Fruit fly (Drosophila melanogaster) S2 (cell line): ENCODE results near the gene Cka.

ENCODE experiments used
- CG8478 ChIP-seq: fragments of >200 bp; optimal IDR thresholded peaks from 2 replicates; lab custom pipeline; 2018
- CTCF ChIP-seq, 2 experiments: fragments of >200 bp; optimal IDR thresholded peaks; 2 replicates each; lab custom pipeline; 2018

The Cka gene

DNA sequence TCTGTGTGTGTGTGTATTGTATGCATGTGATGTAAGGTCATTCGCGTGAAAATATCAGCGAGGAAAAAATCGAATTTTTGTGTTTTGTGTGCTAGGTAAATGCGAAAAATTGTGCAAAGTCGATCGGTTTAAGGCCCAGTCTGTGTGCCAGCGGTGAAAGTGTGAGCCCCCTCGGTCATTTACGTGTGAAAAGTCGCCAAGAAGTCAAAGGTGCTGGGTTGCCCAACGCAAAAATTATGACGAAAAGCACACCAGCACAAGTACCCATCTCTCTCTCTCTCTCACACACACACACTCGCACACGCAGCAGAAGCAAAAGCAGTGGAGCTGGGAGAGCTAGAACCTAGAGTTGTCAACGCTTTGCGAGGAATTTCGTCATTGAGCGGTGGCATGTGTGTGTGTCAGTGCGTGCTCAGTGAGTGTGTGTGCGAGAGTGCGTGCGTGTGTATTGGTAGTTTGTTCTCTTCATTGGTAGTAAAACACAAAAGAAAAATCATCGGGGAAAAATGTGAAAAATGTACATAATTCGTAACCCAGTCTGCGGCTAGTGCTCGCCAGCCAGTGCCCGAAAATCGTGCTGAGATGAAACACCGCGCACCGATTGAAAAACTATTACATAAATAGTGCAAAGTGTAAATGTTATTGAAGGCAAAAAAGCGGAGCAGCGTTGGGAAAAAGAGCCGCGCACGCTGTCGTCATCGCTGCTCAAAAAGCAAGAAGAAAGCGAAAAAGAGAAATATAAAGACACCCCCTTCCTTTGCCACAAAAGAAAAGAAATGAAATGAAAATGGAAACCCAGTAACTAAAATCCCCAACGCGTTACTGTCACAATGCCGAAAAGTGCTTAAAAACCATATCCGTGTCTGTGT lies 53.1 kb downstream of the Cka start:
- no peak for TF ChIP-seq CG8478 (lab: Kevin White, UChicago)
- no peak for TF ChIP-seq CTCF (optimal IDR thresholded peaks at IDR 0.05; lab: Kevin White, UChicago)

DNA sequence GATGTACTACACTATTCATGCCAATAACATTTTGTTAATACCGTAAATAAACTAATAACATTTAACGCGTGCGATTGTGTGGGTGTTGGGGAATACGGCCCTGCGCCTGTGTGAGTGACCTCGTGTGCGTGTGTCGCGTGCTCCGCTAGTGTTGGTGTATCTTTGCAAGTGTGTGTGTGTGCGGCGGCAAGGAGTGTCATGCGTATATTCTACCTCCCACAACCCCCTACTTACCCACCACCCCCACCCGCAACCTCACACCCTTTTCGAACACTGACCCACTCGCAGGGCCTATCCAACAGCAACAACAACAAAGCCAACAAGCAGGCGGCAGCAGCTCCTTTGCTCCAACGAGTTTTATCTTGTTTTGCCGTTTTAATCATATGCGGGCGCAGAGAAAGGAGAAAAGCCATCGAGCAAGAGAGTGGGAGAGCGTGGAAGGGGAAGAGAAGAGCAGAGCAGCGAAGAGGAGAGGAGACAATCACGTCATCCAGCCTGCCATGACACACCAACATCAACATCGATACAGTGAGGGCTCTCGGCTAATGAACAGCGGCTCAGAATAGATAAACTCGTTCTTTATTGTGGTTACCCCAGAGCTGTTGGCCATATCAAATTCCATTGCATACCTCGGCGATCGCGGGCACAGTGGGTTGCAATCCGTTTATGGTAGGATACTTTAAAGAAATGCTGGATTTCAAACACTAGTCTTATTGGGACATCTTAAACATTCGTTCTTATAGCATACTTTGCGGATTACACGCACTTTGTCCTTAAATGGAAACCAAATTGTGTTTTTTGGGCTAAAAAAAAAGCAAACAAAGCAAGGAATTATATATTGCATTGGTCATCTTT lies 54.1 kb downstream of the Cka start:
- TF ChIP-seq CTCF (optimal IDR thresholded peaks at IDR 0.05; lab: Kevin White, UChicago) (peak in 1 of 2 experiments; percentile 4), CG8478 (lab: Kevin White, UChicago) (no peak)

DNA sequence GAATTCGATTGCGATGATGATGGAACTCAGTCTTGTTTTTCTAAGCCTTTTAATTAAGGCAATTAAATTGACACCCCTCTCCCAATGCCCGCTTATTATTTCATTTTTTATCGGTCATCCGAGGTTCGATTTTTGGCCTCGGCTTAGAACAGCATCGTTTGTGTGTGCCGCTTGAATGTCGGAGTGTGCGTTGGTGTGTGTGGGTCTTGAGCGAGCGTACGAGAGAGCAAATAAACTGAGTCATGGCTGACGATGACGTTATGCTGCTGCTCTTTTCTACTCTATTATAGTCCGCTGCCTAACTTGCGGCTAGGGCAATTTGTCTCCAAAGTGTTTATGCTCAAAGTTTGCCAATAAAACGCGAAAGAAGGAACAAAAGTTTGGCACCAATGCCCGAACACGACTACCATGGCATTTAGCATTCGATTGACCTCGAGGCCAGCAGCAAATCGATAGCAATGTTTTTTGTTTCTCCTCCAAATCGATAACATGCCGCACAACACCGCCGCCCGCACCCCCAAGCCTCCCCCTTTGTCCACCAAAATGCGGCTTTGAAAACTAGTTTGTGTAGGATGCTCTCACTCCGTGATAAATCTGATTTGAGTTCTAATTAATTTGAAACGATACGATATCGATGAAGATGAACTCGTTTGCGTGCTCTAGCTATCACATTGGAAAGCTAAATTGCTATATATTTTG lies 55.1 kb downstream of the Cka start:
- no peak for TF ChIP-seq CG8478 (lab: Kevin White, UChicago)
- TF ChIP-seq CTCF (optimal IDR thresholded peaks at IDR 0.05; lab: Kevin White, UChicago): no peak

DNA sequence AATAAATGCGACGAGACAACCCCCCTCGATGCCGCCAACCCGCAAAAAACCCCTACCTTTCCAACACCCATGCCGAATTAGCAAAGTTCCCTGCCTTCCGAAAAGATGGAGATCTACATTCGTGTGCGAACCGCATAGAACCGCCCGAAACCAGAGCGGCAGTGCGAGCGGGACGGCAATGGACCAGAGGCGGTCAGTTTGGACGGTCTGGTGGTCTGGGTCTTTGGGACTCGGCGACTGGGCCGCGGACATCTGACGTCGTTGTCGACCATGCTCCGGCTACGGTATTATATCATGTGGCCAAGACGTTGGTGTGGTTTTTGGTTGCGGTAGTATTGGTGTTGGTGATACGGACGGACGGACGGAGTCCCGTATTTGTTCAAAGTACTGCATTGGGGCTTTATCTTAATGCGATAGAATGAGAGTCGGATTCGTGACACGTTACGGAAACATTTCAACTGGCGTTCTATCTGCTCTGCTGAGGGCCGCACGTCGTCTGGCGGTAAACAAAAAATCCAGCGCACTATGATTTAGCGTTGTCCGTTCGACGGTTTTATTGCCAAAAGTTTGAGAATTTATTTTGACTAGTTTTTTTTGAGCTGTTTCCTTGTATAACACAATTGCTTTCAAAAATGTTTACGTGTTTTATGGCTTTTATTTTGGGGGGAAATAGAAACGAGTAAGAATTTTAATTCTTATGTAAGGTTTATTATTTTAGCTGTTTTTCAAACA lies 56.4 kb downstream of the Cka start:
- TF ChIP-seq CTCF (optimal IDR thresholded peaks at IDR 0.05; lab: Kevin White, UChicago) (no peak), CG8478 (lab: Kevin White, UChicago) (no peak)

DNA sequence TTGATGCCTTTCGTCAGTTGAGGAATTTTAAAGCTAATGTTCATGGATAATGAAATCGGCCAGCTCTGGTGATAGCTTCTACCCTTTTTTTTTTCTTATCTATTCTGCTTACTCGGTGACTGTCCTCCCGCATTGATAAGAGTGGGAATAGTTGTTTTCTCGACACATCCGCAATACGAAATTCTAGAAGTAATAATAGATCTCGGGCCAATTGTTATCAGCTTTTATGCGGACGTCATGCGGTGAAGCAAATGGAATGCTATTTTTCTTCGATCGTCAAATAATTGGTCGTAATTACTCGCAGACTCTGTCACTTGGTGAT lies 56.9 kb downstream of the Cka start:
- no peak for TF ChIP-seq CG8478 (lab: Kevin White, UChicago)
- TF ChIP-seq CTCF (optimal IDR thresholded peaks at IDR 0.05; lab: Kevin White, UChicago): no peak

DNA sequence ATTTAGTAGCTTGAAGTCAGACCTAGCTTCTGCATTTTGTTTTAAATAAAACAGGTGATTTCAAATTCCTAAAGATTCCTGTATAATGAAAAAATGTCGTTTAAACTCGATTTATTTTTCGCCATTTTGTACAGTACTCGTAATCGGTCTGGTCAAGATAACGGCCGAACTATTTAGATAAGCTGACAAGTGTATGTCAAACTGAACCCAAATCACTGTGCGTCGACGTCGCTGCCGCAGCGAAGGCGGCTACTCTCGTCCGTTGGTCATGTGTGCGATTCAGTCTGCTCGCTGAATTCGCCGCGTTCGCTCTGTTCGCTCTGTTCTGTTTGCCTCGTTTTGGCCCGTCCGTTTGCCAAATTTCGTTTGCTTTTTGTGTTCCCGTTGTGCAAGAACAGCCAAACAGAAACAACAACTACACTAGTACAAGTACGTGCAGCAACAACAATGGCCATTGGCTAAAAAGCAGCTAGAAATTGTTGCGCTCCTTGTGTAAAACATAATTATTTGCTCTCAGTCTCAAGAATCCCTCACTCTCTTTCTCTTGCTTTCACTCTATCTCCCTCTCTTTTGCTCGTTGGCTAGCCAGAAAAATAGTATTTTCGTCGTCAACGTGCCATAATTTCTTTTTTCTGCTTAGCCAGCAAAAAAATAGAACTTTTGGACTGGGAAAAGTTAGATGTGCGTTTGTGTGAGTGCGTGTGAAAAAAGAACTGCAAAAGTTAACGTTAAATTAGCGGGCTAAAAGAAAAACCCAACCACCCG lies 57.7 kb downstream of the Cka start:
- TF ChIP-seq CG8478 (lab: Kevin White, UChicago): no peak
- TF ChIP-seq CTCF (optimal IDR thresholded peaks at IDR 0.05; lab: Kevin White, UChicago): no peak
